Fruit fly (Drosophila melanogaster) whole organism, wandering third instar larva: Measurements from ENCODE around the gene CG15731.

Source experiments
- Hr78 ChIP-seq: fragments of >200 bp; optimal IDR thresholded peaks from 2 replicates; lab custom pipeline; 2017; ENCODE audit warnings: missing biosample characterization, missing genetic modification characterization
- psq ChIP-seq: fragments of 200-800 bp; sonication (Bioruptor generic); optimal IDR thresholded peaks from 3 replicates; lab custom pipeline; 2017; ENCODE audit warnings: missing biosample characterization, mild to moderate bottlenecking, missing genetic modification characterization, moderate library complexity

dm6 chrX:12408377-12408911 lies 49.1 kb downstream of the CG15731 start, which contains the start of the genes CG32651 and CG2574:
- TF ChIP-seq psq (GFP tag; lab: Kevin White, UChicago) (no peak), Hr78 (GFP tag; lab: Kevin White, UChicago) (no peak)
